Worm (Caenorhabditis elegans) whole organism, L4 larva: ENCODE data around the gene srlf-2.
A peak's percentile ranks its signal among the peaks of the same experiment; 100 is the strongest.
"Not testable (repeated sequence)": the region's sequence is repeated elsewhere in the genome, so short reads cannot be mapped to it uniquely, and the experiment has no call there.

Source experiments
- F26F4.8 ChIP-seq: fragments of 200-800 bp; sonication (Bioruptor generic); conservative IDR thresholded peaks from 2 replicates; pipeline ENCODE4 v1.3.6; 2022; ENCODE audit warnings: missing genetic modification characterization, missing compliant biosample characterization
- Y105C5A.15 ChIP-seq: fragments of 200-800 bp; sonication (Bioruptor generic); IDR thresholded peaks from 2 replicates; pipeline ENCODE4 v1.3.6; 2022; ENCODE audit warnings: missing genetic modification characterization, missing compliant biosample characterization
- Y48G9A.11 ChIP-seq: fragments of 200-800 bp; sonication (Bioruptor generic); IDR thresholded peaks from 2 replicates; pipeline ENCODE4 v1.3.6; 2022; ENCODE audit warnings: missing genetic modification reagents, missing genetic modification characterization, missing compliant biosample characterization
- aly-2 ChIP-seq: sonication (generic microtip); optimal IDR thresholded peaks from 2 replicates; lab custom pipeline; 2018; ENCODE audit warnings: missing biosample characterization, missing genetic modification characterization
- arid-1 ChIP-seq: fragments of 200-800 bp; sonication (Bioruptor generic); conservative IDR thresholded peaks from 2 replicates; pipeline ENCODE4 v1.3.6; 2022; ENCODE audit warnings: missing genetic modification reagents, missing genetic modification characterization, missing compliant biosample characterization
- ceh-20 ChIP-seq: fragments of 200-800 bp; sonication (Bioruptor generic); IDR thresholded peaks from 2 replicates; pipeline ENCODE4 v1.3.6; 2022; ENCODE audit warnings: missing genetic modification reagents, missing genetic modification characterization, missing compliant biosample characterization
- ceh-28 ChIP-seq: fragments of 150-350 bp; optimal IDR thresholded peaks from 2 replicates; lab custom pipeline; 2014; ENCODE audit warnings: missing biosample characterization, missing genetic modification reagents, missing genetic modification characterization
- ceh-32 ChIP-seq: sonication (generic microtip); optimal IDR thresholded peaks from 2 replicates; lab custom pipeline; 2016; ENCODE audit warnings: mild to moderate bottlenecking, missing genetic modification characterization, missing compliant biosample characterization; ENCODE audit not compliant: poor library complexity
- ceh-62 ChIP-seq: sonication (generic microtip); optimal IDR thresholded peaks from 2 replicates; lab custom pipeline; 2017; ENCODE audit warnings: missing biosample characterization, missing genetic modification characterization
- ces-1 ChIP-seq: fragments of 150-350 bp; sonication (generic microtip); optimal IDR thresholded peaks from 4 replicates; lab custom pipeline; 2014; ENCODE audit warnings: missing biosample characterization, missing genetic modification reagents, missing genetic modification characterization
- dmd-6 ChIP-seq: fragments of 200-800 bp; sonication (Bioruptor generic); IDR thresholded peaks from 2 replicates; pipeline ENCODE4 v1.3.6; 2022; ENCODE audit warnings: missing genetic modification reagents, missing genetic modification characterization, missing compliant biosample characterization
- egl-43 ChIP-seq: fragments of 200-800 bp; sonication (Bioruptor generic); IDR thresholded peaks from 2 replicates; pipeline ENCODE4 v1.3.6; 2022; ENCODE audit warnings: missing genetic modification reagents, missing genetic modification characterization, missing compliant biosample characterization
- gei-8 ChIP-seq: fragments of 200-800 bp; sonication (Bioruptor generic); optimal IDR thresholded peaks from 2 replicates; lab custom pipeline; 2018; ENCODE audit warnings: mild to moderate bottlenecking, missing genetic modification characterization, missing compliant biosample characterization
- hlh-30 ChIP-seq: sonication (generic microtip); optimal IDR thresholded peaks from 2 replicates; lab custom pipeline; 2017; ENCODE audit warnings: antibody characterized with exemption, mild to moderate bottlenecking, missing genetic modification characterization, missing compliant biosample characterization; ENCODE audit not compliant: insufficient read depth
- lim-7 ChIP-seq: fragments of 200-800 bp; sonication (Bioruptor generic); IDR thresholded peaks from 2 replicates; pipeline ENCODE4 v1.3.6; 2022; ENCODE audit warnings: missing genetic modification characterization, missing compliant biosample characterization
- lin-1 ChIP-seq: fragments of 200-800 bp; sonication (Bioruptor generic); IDR thresholded peaks from 2 replicates; pipeline ENCODE4 v1.3.6; 2022; ENCODE audit warnings: missing genetic modification reagents, missing genetic modification characterization, missing compliant biosample characterization
- lin-38 ChIP-seq: fragments of 200-800 bp; sonication (Bioruptor generic); IDR thresholded peaks from 2 replicates; pipeline ENCODE4 v1.3.6; 2022; ENCODE audit warnings: missing genetic modification reagents, missing genetic modification characterization, missing compliant biosample characterization
- lin-39 ChIP-seq: fragments of 150-350 bp; optimal IDR thresholded peaks from 2 replicates; lab custom pipeline; 2014; ENCODE audit warnings: missing biosample characterization, missing genetic modification reagents, missing genetic modification characterization
- lir-3 ChIP-seq: sonication (generic microtip); optimal IDR thresholded peaks from 2 replicates; lab custom pipeline; 2016; ENCODE audit warnings: mild to moderate bottlenecking, missing genetic modification characterization, missing compliant biosample characterization
- madf-5 ChIP-seq, 2 experiments: fragments of 200-800 bp; sonication (Bioruptor generic); IDR thresholded peaks; 2 replicates each; pipeline ENCODE4 v1.3.6; 2022; ENCODE audit warnings: missing compliant biosample characterization in 2 of 2, missing genetic modification characterization in 2 of 2
- madf-9 ChIP-seq: fragments of 200-800 bp; sonication (Bioruptor generic); conservative IDR thresholded peaks from 2 replicates; pipeline ENCODE4 v1.3.6; 2022; ENCODE audit warnings: missing genetic modification reagents, missing genetic modification characterization, missing compliant biosample characterization
- mdl-1 ChIP-seq, 2 experiments: fragments of 150-350 bp in 1 of 2; sonication (generic microtip) in 1 of 2; optimal IDR thresholded peaks; 2 replicates each; lab custom pipeline; 2014 to 2017; ENCODE audit warnings: missing biosample characterization in 2 of 2, missing genetic modification characterization in 2 of 2
- mdt-29 ChIP-seq: fragments of 200-800 bp; sonication (Bioruptor generic); IDR thresholded peaks from 2 replicates; pipeline ENCODE4 v1.3.6; 2022; ENCODE audit warnings: missing genetic modification reagents, missing genetic modification characterization, missing compliant biosample characterization
- mes-2 ChIP-seq: sonication (generic microtip); optimal IDR thresholded peaks from 2 replicates; lab custom pipeline; 2016; ENCODE audit warnings: missing genotype, mild to moderate bottlenecking, missing genetic modification characterization, missing compliant biosample characterization; ENCODE audit not compliant: poor library complexity, severe bottlenecking
- nhr-102 ChIP-seq: sonication (generic microtip); optimal IDR thresholded peaks from 2 replicates; lab custom pipeline; 2016; ENCODE audit warnings: mild to moderate bottlenecking, missing genetic modification characterization, moderate library complexity, missing compliant biosample characterization
- nhr-25 ChIP-seq: sonication (generic microtip); optimal IDR thresholded peaks from 2 replicates; lab custom pipeline; 2017; ENCODE audit warnings: missing genetic modification characterization, mild to moderate bottlenecking, missing compliant biosample characterization, antibody characterized with exemption, moderate library complexity, borderline replicate concordance; ENCODE audit not compliant: insufficient read depth
- nhr-28 ChIP-seq: fragments of 150-350 bp; optimal IDR thresholded peaks from 2 replicates; lab custom pipeline; 2014; ENCODE audit warnings: missing biosample characterization, missing genetic modification characterization
- nhr-41 ChIP-seq: fragments of 200-800 bp; sonication (Bioruptor generic); IDR thresholded peaks from 2 replicates; pipeline ENCODE4 v1.3.6; 2022; ENCODE audit warnings: missing genetic modification reagents, missing genetic modification characterization, missing compliant biosample characterization
- nhr-76 ChIP-seq: fragments of 150-350 bp; optimal IDR thresholded peaks from 2 replicates; lab custom pipeline; 2014; ENCODE audit warnings: missing biosample characterization, missing genetic modification characterization
- pha-4 ChIP-seq, 2 experiments: fragments of 150-350 bp in 1 of 2; fragments of 200-800 bp in 1 of 2; sonication (Bioruptor generic) in 1 of 2; IDR thresholded peaks in 1 of 2; optimal IDR thresholded peaks in 1 of 2; 2 replicates each; pipeline versions ENCODE4 v1.3.6 to Lab custom; 2014 to 2022; ENCODE audit warnings: missing genetic modification characterization in 2 of 2, missing genetic modification reagents in 2 of 2, missing biosample characterization in 1 of 2, missing compliant biosample characterization in 1 of 2
- php-3 ChIP-seq: fragments of 200-800 bp; sonication (Bioruptor generic); IDR thresholded peaks from 2 replicates; pipeline ENCODE4 v1.3.6; 2022; ENCODE audit warnings: missing genetic modification reagents, missing genetic modification characterization, missing compliant biosample characterization
- saeg-2 ChIP-seq: fragments of 200-800 bp; sonication (Bioruptor generic); IDR thresholded peaks from 2 replicates; pipeline ENCODE4 v1.3.6; 2022; ENCODE audit warnings: missing genetic modification reagents, missing genetic modification characterization, missing compliant biosample characterization
- sdz-12 ChIP-seq: fragments of 200-800 bp; sonication (Bioruptor generic); optimal IDR thresholded peaks from 2 replicates; lab custom pipeline; 2018; ENCODE audit warnings: mild to moderate bottlenecking, missing genetic modification characterization, missing compliant biosample characterization
- snpc-1.2 ChIP-seq: fragments of 200-800 bp; sonication (Bioruptor generic); IDR thresholded peaks from 2 replicates; pipeline ENCODE4 v1.3.6; 2022; ENCODE audit warnings: missing genetic modification reagents, missing genetic modification characterization, missing compliant biosample characterization
- spr-3 ChIP-seq: fragments of 200-800 bp; sonication (Bioruptor generic); optimal IDR thresholded peaks from 2 replicates; lab custom pipeline; 2018; ENCODE audit warnings: mild to moderate bottlenecking, missing genetic modification characterization, missing compliant biosample characterization
- vab-7 ChIP-seq: fragments of 200-800 bp; sonication (Bioruptor generic); IDR thresholded peaks from 2 replicates; pipeline ENCODE4 v1.3.6; 2022; ENCODE audit warnings: missing genetic modification reagents, missing genetic modification characterization, missing compliant biosample characterization
- zag-1 ChIP-seq: fragments of 150-350 bp; optimal IDR thresholded peaks from 2 replicates; lab custom pipeline; 2014; ENCODE audit warnings: missing biosample characterization, missing genetic modification characterization
- ztf-11 ChIP-seq: fragments of 150-350 bp; optimal IDR thresholded peaks from 2 replicates; lab custom pipeline; 2014; ENCODE audit warnings: missing biosample characterization, missing genetic modification characterization

The srlf-2 gene

DNA sequence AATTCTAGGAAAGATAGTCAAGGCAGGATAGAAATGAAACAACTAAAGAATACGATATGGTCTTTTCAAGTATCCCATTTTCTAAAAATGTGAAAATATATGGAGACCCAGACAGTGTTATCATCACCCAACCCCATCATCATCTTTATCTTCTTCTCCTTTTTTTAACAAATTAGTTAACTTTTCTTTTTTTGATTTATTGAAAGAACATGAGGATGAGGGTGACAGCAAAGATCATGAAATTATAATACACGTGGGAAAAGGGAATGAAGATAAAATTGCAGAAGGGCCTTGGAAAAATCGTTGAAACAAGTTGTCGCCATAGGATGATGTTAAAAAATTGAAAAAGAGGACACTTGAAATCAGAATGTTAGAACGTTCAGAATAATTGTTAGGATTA lies 25.8 kb upstream of the srlf-2 start:
- TF ChIP-seq nhr-25 (tag; lab: Kevin White, UChicago) (no peak), Y48G9A.11 (no peak), ceh-32 (tag; lab: Kevin White, UChicago) (no peak), lin-39 (tag; lab: Kevin White, UChicago) (no peak), sdz-12 (GFP tag; lab: Kevin White, UChicago) (no peak), ztf-11 (tag; lab: Kevin White, UChicago) (no peak), gei-8 (GFP tag; lab: Kevin White, UChicago) (no peak), ces-1 (GFP tag; lab: Kevin White, UChicago) (no peak), nhr-102 (no peak), saeg-2 (GFP tag; lab: Robert Waterston, UW) (no peak), lin-38 (no peak), php-3 (GFP tag; lab: Robert Waterston, UW) (no peak), spr-3 (no peak), Y105C5A.15 (GFP tag; lab: Robert Waterston, UW) (no peak), pha-4 (GFP tag; IDR thresholded peaks at IDR 0.05; lab: Robert Waterston, UW) (no peak), pha-4 (tag; optimal IDR thresholded peaks at IDR 0.05; lab: Kevin White, UChicago) (no peak), mes-2 (tag; lab: Kevin White, UChicago) (no peak), nhr-76 (tag; lab: Kevin White, UChicago) (no peak), nhr-28 (tag; lab: Kevin White, UChicago) (peak; percentile 40), arid-1 (no peak), nhr-41 (GFP tag; lab: Robert Waterston, UW) (no peak), mdl-1 (tag; optimal IDR thresholded peaks at IDR 0.05; lab: Kevin White, UChicago) (peak in 1 of 2 experiments; percentile 63), ceh-62 (tag; lab: Kevin White, UChicago) (no peak), mdt-29 (GFP tag; lab: Robert Waterston, UW) (no peak), lin-1 (no peak), dmd-6 (peak; percentile 19; the same call in 1 of the 2 replicates), hlh-30 (tag; lab: Kevin White, UChicago) (peak; percentile 22), ceh-20 (GFP tag; lab: Robert Waterston, UW) (no peak), egl-43 (no peak)

- TF ChIP-seq snpc-1.2 (GFP tag; lab: Robert Waterston, UW) = 0 out of 2 replicates have a peak, but pooled peaks have one; percentile 27
These were observed 22.7 kb upstream of the srlf-2 start for ce11 chrIV:8467343-8467742.

DNA sequence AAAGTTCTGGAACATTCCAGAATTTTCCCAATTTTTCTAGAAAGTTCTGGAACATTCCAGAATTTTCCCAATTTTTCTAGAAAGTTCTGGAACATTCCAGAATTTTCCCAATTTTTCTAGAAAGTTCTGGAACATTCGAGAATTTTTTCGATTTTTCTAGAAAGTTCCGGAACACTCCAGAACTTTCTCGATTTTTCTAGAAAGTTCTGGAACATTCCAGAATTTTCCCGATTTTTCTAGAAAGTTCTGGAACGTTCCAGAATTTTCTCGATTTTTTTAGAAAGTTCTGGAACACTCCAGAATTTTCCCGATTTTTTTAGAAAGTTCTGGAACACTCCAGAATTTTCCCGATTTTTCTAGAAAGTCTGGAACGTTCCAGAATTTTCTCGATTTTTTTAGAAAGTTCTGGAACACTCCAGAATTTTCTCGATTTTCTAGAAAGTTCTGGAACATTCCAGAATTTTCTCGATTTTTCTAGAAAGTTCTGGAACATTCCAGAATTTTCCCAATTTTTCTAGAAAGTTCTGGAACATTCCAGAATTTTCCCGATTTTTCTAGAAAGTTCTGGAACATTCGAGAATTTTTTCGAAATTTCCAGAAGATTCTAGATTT lies 21.2 kb upstream of the srlf-2 start:
- TF ChIP-seq F26F4.8 (GFP tag; lab: Robert Waterston, UW) (0 out of 2 replicates have a peak, but pooled peaks have one; percentile 7), Y105C5A.15 (GFP tag; lab: Robert Waterston, UW) (peak; percentile 73; the same call in 1 of the 2 replicates), lin-1 (0 out of 2 replicates have a peak, but pooled peaks have one; percentile 8), pha-4 (GFP tag; IDR thresholded peaks at IDR 0.05; lab: Robert Waterston, UW) (0 out of 2 replicates have a peak, but pooled peaks have one; percentile 6), mdt-29 (GFP tag; lab: Robert Waterston, UW) (peak; percentile 79), lim-7 (GFP tag; lab: Robert Waterston, UW) (0 out of 2 replicates have a peak, but pooled peaks have one; percentile 42), vab-7 (GFP tag; lab: Robert Waterston, UW) (peak; percentile 46; the same call in 1 of the 2 replicates)
- not testable (repeated sequence) for TF ChIP-seq pha-4 (tag; optimal IDR thresholded peaks at IDR 0.05; lab: Kevin White, UChicago)

DNA sequence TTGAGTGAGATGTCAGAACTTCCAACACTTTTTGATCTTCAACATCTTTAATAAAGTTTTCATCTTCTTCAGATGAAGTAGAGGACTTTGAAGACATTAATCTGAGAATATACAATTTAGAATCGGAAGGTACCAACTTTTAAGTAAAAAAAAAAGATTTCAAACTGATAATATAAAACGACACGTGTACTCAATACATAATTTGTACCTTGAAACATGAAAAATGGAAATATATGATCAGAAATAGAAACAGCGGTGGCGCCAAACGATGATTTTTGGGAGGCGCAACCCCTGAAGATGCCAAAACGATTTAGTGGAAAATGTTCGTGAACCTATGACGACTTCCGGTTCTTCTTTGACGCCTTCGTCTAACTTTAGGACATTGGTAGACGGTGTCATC lies 17.5 kb upstream of the srlf-2 start, which contains the start of gene oat-1:
oat-1 (minus strand) TSS at position 101 of the 400 bp plus-strand sequence.
- TF ChIP-seq aly-2 (tag; lab: Kevin White, UChicago) (no peak), sdz-12 (GFP tag; lab: Kevin White, UChicago) (no peak), ceh-20 (GFP tag; lab: Robert Waterston, UW) (no peak), ceh-28 (tag; lab: Kevin White, UChicago) (no peak), madf-5 (GFP tag; IDR thresholded peaks at IDR 0.05; lab: Robert Waterston, UW) (no peak), madf-9 (GFP tag; lab: Robert Waterston, UW) (no peak), lir-3 (tag; lab: Kevin White, UChicago) (no peak), zag-1 (no peak)
